Worm (Caenorhabditis elegans) whole organism, L4 larva: ENCODE results near the gene pqn-36.

Source experiments
- daf-8 ChIP-seq: fragments of 200-800 bp; sonication (Bioruptor generic); IDR thresholded peaks from 2 replicates; pipeline ENCODE4 v1.3.6; 2022; ENCODE audit warnings: missing genetic modification characterization, missing compliant biosample characterization
- egl-27 ChIP-seq: sonication (generic microtip); optimal IDR thresholded peaks from 3 replicates; lab custom pipeline; 2017; ENCODE audit warnings: missing biosample characterization, missing genetic modification reagents, missing genetic modification characterization
- fkh-10 ChIP-seq: fragments of 150-350 bp; optimal IDR thresholded peaks from 2 replicates; lab custom pipeline; 2014; ENCODE audit warnings: missing biosample characterization, missing genetic modification reagents, missing genetic modification characterization
- fos-1 ChIP-seq: fragments of 150-350 bp; optimal IDR thresholded peaks from 2 replicates; lab custom pipeline; 2014; ENCODE audit warnings: missing biosample characterization, missing genetic modification characterization
- lin-39 ChIP-seq: fragments of 150-350 bp; optimal IDR thresholded peaks from 2 replicates; lab custom pipeline; 2014; ENCODE audit warnings: missing biosample characterization, missing genetic modification reagents, missing genetic modification characterization
- nhr-11 ChIP-seq: fragments of 150-350 bp; optimal IDR thresholded peaks from 2 replicates; lab custom pipeline; 2014; ENCODE audit warnings: missing biosample characterization, missing genetic modification characterization
- nhr-111 ChIP-seq: fragments of 200-800 bp; sonication (Bioruptor generic); optimal IDR thresholded peaks from 2 replicates; lab custom pipeline; 2018; ENCODE audit warnings: mild to moderate bottlenecking, missing genetic modification characterization, missing compliant biosample characterization
- nhr-28 ChIP-seq: fragments of 150-350 bp; optimal IDR thresholded peaks from 2 replicates; lab custom pipeline; 2014; ENCODE audit warnings: missing biosample characterization, missing genetic modification characterization
- pha-4 ChIP-seq, 2 experiments: fragments of 150-350 bp in 1 of 2; fragments of 200-800 bp in 1 of 2; sonication (Bioruptor generic) in 1 of 2; IDR thresholded peaks in 1 of 2; optimal IDR thresholded peaks in 1 of 2; 2 replicates each; pipeline versions ENCODE4 v1.3.6 to Lab custom; 2014 to 2022; ENCODE audit warnings: missing genetic modification characterization in 2 of 2, missing genetic modification reagents in 2 of 2, missing biosample characterization in 1 of 2, missing compliant biosample characterization in 1 of 2
- pqm-1 ChIP-seq: sonication (generic microtip); optimal IDR thresholded peaks from 2 replicates; lab custom pipeline; 2017; ENCODE audit warnings: missing biosample characterization, missing genetic modification characterization
- skn-1 ChIP-seq: fragments of 150-350 bp; optimal IDR thresholded peaks from 2 replicates; lab custom pipeline; 2014; ENCODE audit warnings: missing biosample characterization, missing genetic modification characterization
- ztf-11 ChIP-seq: fragments of 150-350 bp; optimal IDR thresholded peaks from 2 replicates; lab custom pipeline; 2014; ENCODE audit warnings: missing biosample characterization, missing genetic modification characterization

DNA sequence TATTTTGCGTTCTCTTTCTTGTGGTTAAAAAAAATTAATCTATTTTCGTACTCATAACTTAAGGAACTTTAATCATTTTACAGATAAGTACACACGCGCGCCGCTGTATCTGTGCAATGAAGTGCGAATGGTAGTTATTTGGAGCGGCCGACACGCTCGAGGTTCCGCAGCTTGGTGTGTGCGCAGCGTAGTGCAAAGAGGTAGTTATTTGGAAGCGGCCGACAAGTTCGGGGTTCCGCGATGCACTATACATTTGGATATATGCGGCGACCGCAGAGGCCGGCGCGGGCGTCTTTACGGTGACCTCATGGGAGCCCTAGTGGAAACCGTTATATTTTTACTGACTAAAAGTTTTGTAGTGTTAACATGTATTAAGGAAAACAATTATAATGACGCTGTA lies 22.6 kb downstream of the pqn-36 start:
- TF ChIP-seq ztf-11 (tag; lab: Kevin White, UChicago) (no peak), pqm-1 (no peak), fos-1 (tag; lab: Kevin White, UChicago) (no peak), nhr-111 (no peak), pha-4 (GFP tag; IDR thresholded peaks at IDR 0.05; lab: Robert Waterston, UW) (no peak), pha-4 (tag; optimal IDR thresholded peaks at IDR 0.05; lab: Kevin White, UChicago) (no peak), nhr-28 (tag; lab: Kevin White, UChicago) (no peak), nhr-11 (tag; lab: Kevin White, UChicago) (no peak), egl-27 (tag; lab: Kevin White, UChicago) (no peak), skn-1 (no peak), daf-8 (GFP tag; lab: Robert Waterston, UW) (no peak), fkh-10 (no peak), lin-39 (no peak)
